Worm (Caenorhabditis elegans) whole organism, late embryonic: ENCODE results near the gene Y53C12A.10.
A peak's percentile ranks its signal among the peaks of the same experiment; 100 is the strongest.

Source experiments
- K09A11.1 ChIP-seq: sonication (generic microtip); optimal IDR thresholded peaks from 2 replicates; lab custom pipeline; 2017; ENCODE audit warnings: antibody characterized with exemption, mild to moderate bottlenecking, missing genetic modification characterization, missing compliant biosample characterization; ENCODE audit not compliant: insufficient read depth
- T23F11.4 ChIP-seq: fragments of 200-800 bp; sonication (Bioruptor generic); optimal IDR thresholded peaks from 2 replicates; lab custom pipeline; 2018; ENCODE audit warnings: mild to moderate bottlenecking, missing genetic modification characterization, missing compliant biosample characterization
- Y22D7AL.16 ChIP-seq: sonication (generic microtip); optimal IDR thresholded peaks from 2 replicates; lab custom pipeline; 2016; ENCODE audit warnings: missing genetic modification characterization, missing compliant biosample characterization
- ahr-1 ChIP-seq: sonication (generic microtip); optimal IDR thresholded peaks from 2 replicates; lab custom pipeline; 2016; ENCODE audit warnings: missing genetic modification characterization, missing compliant biosample characterization
- ceh-19 ChIP-seq: fragments of 200-800 bp; sonication (Bioruptor generic); optimal IDR thresholded peaks from 2 replicates; lab custom pipeline; 2018; ENCODE audit warnings: mild to moderate bottlenecking, missing genetic modification characterization, missing compliant biosample characterization
- ceh-22 ChIP-seq: sonication (generic microtip); optimal IDR thresholded peaks from 2 replicates; lab custom pipeline; 2017; ENCODE audit warnings: missing biosample characterization, missing genetic modification characterization
- ceh-24 ChIP-seq: sonication (generic microtip); optimal IDR thresholded peaks from 2 replicates; lab custom pipeline; 2016; ENCODE audit warnings: mild to moderate bottlenecking, missing genetic modification characterization, missing compliant biosample characterization
- ceh-30 ChIP-seq: fragments of 150-350 bp; optimal IDR thresholded peaks from 2 replicates; lab custom pipeline; 2014; ENCODE audit warnings: missing biosample characterization, missing genetic modification characterization
- ceh-31 ChIP-seq: sonication (generic microtip); optimal IDR thresholded peaks from 2 replicates; lab custom pipeline; 2016; ENCODE audit warnings: missing genetic modification characterization, missing compliant biosample characterization
- ceh-45 ChIP-seq: fragments of 200-800 bp; sonication (Bioruptor generic); IDR thresholded peaks from 2 replicates; pipeline ENCODE4 v1.3.6; 2022; ENCODE audit warnings: missing genetic modification reagents, missing genetic modification characterization, missing compliant biosample characterization
- ceh-48 ChIP-seq: sonication (generic microtip); optimal IDR thresholded peaks from 2 replicates; lab custom pipeline; 2016; ENCODE audit warnings: missing genetic modification characterization, inconsistent platforms, missing compliant biosample characterization
- ceh-9 ChIP-seq: sonication (generic microtip); optimal IDR thresholded peaks from 2 replicates; lab custom pipeline; 2016; ENCODE audit warnings: mild to moderate bottlenecking, missing genetic modification characterization, inconsistent platforms, missing compliant biosample characterization
- che-1 ChIP-seq: sonication (generic microtip); optimal IDR thresholded peaks from 2 replicates; lab custom pipeline; 2016; ENCODE audit warnings: mild to moderate bottlenecking, missing genetic modification characterization, missing compliant biosample characterization
- dmd-4 ChIP-seq: sonication (generic microtip); optimal IDR thresholded peaks from 2 replicates; lab custom pipeline; 2016; ENCODE audit warnings: borderline replicate concordance, missing genetic modification characterization, missing compliant biosample characterization
- dve-1 ChIP-seq: sonication (generic microtip); optimal IDR thresholded peaks from 2 replicates; lab custom pipeline; 2017; ENCODE audit warnings: antibody characterized with exemption, mild to moderate bottlenecking, missing genetic modification characterization, missing compliant biosample characterization
- elt-2 ChIP-seq: sonication (generic microtip); optimal IDR thresholded peaks from 2 replicates; lab custom pipeline; 2016; ENCODE audit warnings: missing genetic modification reagents, missing genetic modification characterization, missing compliant biosample characterization
- elt-4 ChIP-seq: sonication (generic microtip); optimal IDR thresholded peaks from 2 replicates; lab custom pipeline; 2016; ENCODE audit warnings: missing genetic modification characterization, missing compliant biosample characterization
- ets-4 ChIP-seq: sonication (generic microtip); optimal IDR thresholded peaks from 2 replicates; lab custom pipeline; 2016; ENCODE audit warnings: missing genetic modification characterization, missing compliant biosample characterization
- fkh-6 ChIP-seq: sonication (generic microtip); optimal IDR thresholded peaks from 2 replicates; lab custom pipeline; 2016; ENCODE audit warnings: missing genetic modification characterization, missing compliant biosample characterization
- hlh-30 ChIP-seq: sonication (generic microtip); optimal IDR thresholded peaks from 2 replicates; lab custom pipeline; 2017; ENCODE audit warnings: antibody characterized with exemption, missing genetic modification characterization, missing compliant biosample characterization; ENCODE audit not compliant: insufficient read depth
- hlh-8 ChIP-seq: sonication (generic microtip); optimal IDR thresholded peaks from 2 replicates; lab custom pipeline; 2016; ENCODE audit warnings: missing genotype, missing genetic modification characterization, missing compliant biosample characterization
- madf-2 ChIP-seq: sonication (generic microtip); optimal IDR thresholded peaks from 2 replicates; lab custom pipeline; 2017; ENCODE audit warnings: missing genetic modification characterization, missing compliant biosample characterization
- nfya-1 ChIP-seq: sonication (generic microtip); optimal IDR thresholded peaks from 2 replicates; lab custom pipeline; 2017; ENCODE audit warnings: missing genetic modification characterization, mild to moderate bottlenecking, missing compliant biosample characterization, antibody characterized with exemption, moderate library complexity
- nhr-232 ChIP-seq: sonication (generic microtip); optimal IDR thresholded peaks from 2 replicates; lab custom pipeline; 2016; ENCODE audit warnings: missing genetic modification characterization, missing compliant biosample characterization
- npax-4 ChIP-seq: sonication (generic microtip); optimal IDR thresholded peaks from 2 replicates; lab custom pipeline; 2016; ENCODE audit warnings: missing genetic modification characterization, missing compliant biosample characterization
- pat-9 ChIP-seq: fragments of 200-800 bp; sonication (Bioruptor generic); optimal IDR thresholded peaks from 2 replicates; lab custom pipeline; 2018; ENCODE audit warnings: mild to moderate bottlenecking, missing genetic modification characterization, moderate library complexity, missing compliant biosample characterization
- pax-1 ChIP-seq: fragments of 150-350 bp; optimal IDR thresholded peaks from 2 replicates; lab custom pipeline; 2014; ENCODE audit warnings: missing biosample characterization, missing genetic modification characterization
- pha-2 ChIP-seq: sonication (generic microtip); optimal IDR thresholded peaks from 2 replicates; lab custom pipeline; 2017; ENCODE audit warnings: mild to moderate bottlenecking, missing genetic modification characterization, missing compliant biosample characterization
- ref-2 ChIP-seq: sonication (generic microtip); optimal IDR thresholded peaks from 2 replicates; lab custom pipeline; 2016; ENCODE audit warnings: missing genetic modification characterization, missing compliant biosample characterization
- rnt-1 ChIP-seq: sonication (generic microtip); optimal IDR thresholded peaks from 2 replicates; lab custom pipeline; 2016; ENCODE audit warnings: missing genetic modification characterization, missing compliant biosample characterization
- sox-2 ChIP-seq: fragments of 200-800 bp; sonication (Bioruptor generic); IDR thresholded peaks from 2 replicates; pipeline ENCODE4 v1.3.6; 2022; ENCODE audit warnings: missing genetic modification reagents, missing genetic modification characterization, missing compliant biosample characterization
- sox-4 ChIP-seq: sonication (generic microtip); optimal IDR thresholded peaks from 2 replicates; lab custom pipeline; 2017; ENCODE audit warnings: mild to moderate bottlenecking, missing genetic modification characterization, inconsistent platforms, missing compliant biosample characterization
- syd-9 ChIP-seq: sonication (generic microtip); optimal IDR thresholded peaks from 2 replicates; lab custom pipeline; 2016; ENCODE audit warnings: mild to moderate bottlenecking, missing genetic modification characterization, moderate library complexity, missing compliant biosample characterization
- tbx-2 ChIP-seq: sonication (generic microtip); optimal IDR thresholded peaks from 2 replicates; lab custom pipeline; 2016; ENCODE audit warnings: missing genetic modification characterization, missing compliant biosample characterization
- ttx-3 ChIP-seq: sonication (generic microtip); optimal IDR thresholded peaks from 2 replicates; lab custom pipeline; 2016; ENCODE audit warnings: missing genetic modification reagents, missing genetic modification characterization, missing compliant biosample characterization
- unc-42 ChIP-seq: sonication (generic microtip); optimal IDR thresholded peaks from 2 replicates; lab custom pipeline; 2016; ENCODE audit warnings: missing genotype, missing genetic modification characterization, missing compliant biosample characterization
- unc-55 ChIP-seq: sonication (generic microtip); optimal IDR thresholded peaks from 2 replicates; lab custom pipeline; 2017; ENCODE audit warnings: missing biosample characterization, missing genetic modification reagents, missing genetic modification characterization
- unc-86 ChIP-seq: sonication (generic microtip); optimal IDR thresholded peaks from 2 replicates; lab custom pipeline; 2016; ENCODE audit warnings: missing genetic modification characterization, missing compliant biosample characterization
- zip-5 ChIP-seq: sonication (generic microtip); optimal IDR thresholded peaks from 2 replicates; lab custom pipeline; 2016; ENCODE audit warnings: missing genetic modification characterization, missing compliant biosample characterization
- ztf-16 ChIP-seq: sonication (generic microtip); optimal IDR thresholded peaks from 2 replicates; lab custom pipeline; 2017; ENCODE audit warnings: missing genetic modification characterization, missing compliant biosample characterization

The Y53C12A.10 gene

DNA sequence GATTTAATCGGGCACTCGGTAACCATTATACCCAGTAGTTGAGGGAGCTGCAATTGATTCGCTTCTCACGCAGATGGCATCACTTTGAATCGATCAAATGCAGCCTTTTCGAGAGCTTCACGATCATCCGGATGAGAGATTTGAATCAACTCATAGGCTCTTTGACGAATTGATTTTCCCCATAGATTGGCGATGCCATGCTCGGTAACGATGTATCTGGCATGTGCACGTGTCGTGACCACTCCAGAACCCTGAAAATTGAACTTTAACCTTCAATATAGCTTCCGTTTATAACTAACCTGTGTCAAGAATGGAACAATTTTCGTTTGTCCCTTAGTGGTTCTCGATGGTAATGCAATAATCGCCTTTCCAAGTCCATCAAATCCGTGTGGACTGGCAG lies 20.5 kb downstream of the Y53C12A.10 start:
- TF ChIP-seq nhr-232 (tag; lab: Kevin White, UChicago) (no peak), hlh-30 (tag; lab: Kevin White, UChicago) (no peak), nfya-1 (tag; lab: Kevin White, UChicago) (no peak), unc-55 (no peak), tbx-2 (tag; lab: Kevin White, UChicago) (no peak), ttx-3 (tag; lab: Kevin White, UChicago) (no peak), unc-86 (tag; lab: Kevin White, UChicago) (no peak)

DNA sequence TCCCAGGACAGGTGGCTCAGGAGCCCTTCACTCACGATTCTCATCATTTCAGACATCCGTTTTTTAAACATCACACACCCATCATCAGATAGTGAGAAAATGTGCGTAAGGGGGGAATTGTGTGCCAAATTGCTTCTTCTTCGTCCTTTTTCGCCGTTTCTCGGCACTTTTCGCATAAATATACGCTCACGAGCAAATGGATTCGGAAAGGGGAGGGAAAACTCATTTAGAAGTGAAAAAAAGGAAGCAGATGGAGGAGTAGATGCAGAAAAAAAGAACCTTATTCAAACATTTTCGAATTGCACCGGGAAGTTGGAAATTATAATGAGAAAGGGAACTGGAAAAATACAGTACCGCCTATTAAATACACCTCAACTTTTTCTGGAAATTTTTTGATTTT lies 22.6 kb downstream of the Y53C12A.10 start:
- no peak for TF ChIP-seq zip-5 (tag; lab: Kevin White, UChicago)
- TF ChIP-seq unc-42 (tag; lab: Kevin White, UChicago): peak; percentile 50
- no peak for TF ChIP-seq pat-9 (tag; lab: Kevin White, UChicago)
- TF ChIP-seq rnt-1 (tag; lab: Kevin White, UChicago): no peak

DNA sequence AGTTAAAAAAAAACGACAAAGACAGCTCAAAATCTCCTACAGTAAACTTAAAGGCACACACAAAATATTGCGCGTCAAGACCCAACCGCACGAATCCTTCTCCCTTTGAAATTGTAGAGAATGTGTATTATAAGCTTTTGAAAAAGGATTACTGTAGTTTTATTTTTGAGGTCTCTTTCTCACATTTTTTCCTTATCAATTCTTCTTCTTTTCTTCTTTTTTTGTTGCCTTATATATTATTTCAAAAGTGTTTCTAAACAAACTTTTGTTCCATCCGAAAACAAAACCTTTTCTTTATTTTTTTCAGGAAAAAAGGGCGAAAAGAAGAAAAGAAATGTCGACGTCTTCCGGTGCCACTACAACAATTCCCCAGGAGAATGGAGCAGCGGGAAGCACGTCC lies 24.2 kb downstream of the Y53C12A.10 start, which contains the start of gene ZK1320.13:
TSS of gene ZK1320.13 (plus strand) at position 301 of the 400 bp plus-strand sequence.
- no peak for TF ChIP-seq syd-9 (tag; lab: Kevin White, UChicago)
- no peak for TF ChIP-seq ceh-19
- no peak for TF ChIP-seq zip-5 (tag; lab: Kevin White, UChicago)
- TF ChIP-seq Y22D7AL.16 (tag; lab: Kevin White, UChicago): no peak
- no peak for TF ChIP-seq tbx-2 (tag; lab: Kevin White, UChicago)
- TF ChIP-seq ceh-30 (tag; lab: Kevin White, UChicago): no peak
- TF ChIP-seq nhr-232 (tag; lab: Kevin White, UChicago): no peak
- no peak for TF ChIP-seq ztf-16 (tag; lab: Kevin White, UChicago)
- no peak for TF ChIP-seq rnt-1 (tag; lab: Kevin White, UChicago)
- no peak for TF ChIP-seq dve-1
- TF ChIP-seq che-1 (tag; lab: Kevin White, UChicago): no peak
- TF ChIP-seq sox-4: no peak
- no peak for TF ChIP-seq ceh-31 (tag; lab: Kevin White, UChicago)
- no peak for TF ChIP-seq ceh-24 (tag; lab: Kevin White, UChicago)
- no peak for TF ChIP-seq hlh-30 (tag; lab: Kevin White, UChicago)
- TF ChIP-seq ahr-1 (tag; lab: Kevin White, UChicago): no peak

DNA sequence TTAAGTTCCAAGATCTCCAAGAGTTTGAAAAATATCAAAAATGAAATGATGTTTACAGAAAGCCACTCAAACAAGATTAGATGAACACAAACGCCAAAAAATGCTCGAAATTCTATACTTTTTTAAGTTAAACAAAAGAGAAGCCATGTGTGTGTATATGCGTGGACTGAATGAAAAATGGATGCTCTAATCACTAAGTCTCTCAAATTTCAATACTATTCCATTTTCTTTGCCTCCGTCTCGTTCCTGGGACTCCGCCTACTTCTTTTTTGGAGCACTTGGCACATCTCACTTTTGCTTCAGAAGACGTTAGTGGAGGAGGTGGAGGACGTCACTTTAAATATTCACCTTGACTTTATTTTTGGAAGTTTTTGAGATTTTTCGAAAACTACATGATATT lies 24.8 kb downstream of the Y53C12A.10 start:
- TF ChIP-seq ref-2: no peak
- TF ChIP-seq ets-4 (tag; lab: Kevin White, UChicago): no peak
- TF ChIP-seq ceh-45 (GFP tag; lab: Robert Waterston, UW): no peak
- no peak for TF ChIP-seq hlh-8
- TF ChIP-seq rnt-1 (tag; lab: Kevin White, UChicago): no peak
- no peak for TF ChIP-seq hlh-30 (tag; lab: Kevin White, UChicago)
- no peak for TF ChIP-seq sox-2 (GFP tag; lab: Robert Waterston, UW)
- TF ChIP-seq dmd-4 (tag; lab: Kevin White, UChicago): no peak
- no peak for TF ChIP-seq madf-2
- no peak for TF ChIP-seq unc-86 (tag; lab: Kevin White, UChicago)
- TF ChIP-seq ceh-22 (tag; lab: Kevin White, UChicago): no peak
- no peak for TF ChIP-seq fkh-6 (tag; lab: Kevin White, UChicago)
- no peak for TF ChIP-seq elt-2 (tag; lab: Kevin White, UChicago)
- no peak for TF ChIP-seq syd-9 (tag; lab: Kevin White, UChicago)
- TF ChIP-seq ceh-9 (tag; lab: Kevin White, UChicago): no peak
- TF ChIP-seq ceh-48 (tag; lab: Kevin White, UChicago): no peak

DNA sequence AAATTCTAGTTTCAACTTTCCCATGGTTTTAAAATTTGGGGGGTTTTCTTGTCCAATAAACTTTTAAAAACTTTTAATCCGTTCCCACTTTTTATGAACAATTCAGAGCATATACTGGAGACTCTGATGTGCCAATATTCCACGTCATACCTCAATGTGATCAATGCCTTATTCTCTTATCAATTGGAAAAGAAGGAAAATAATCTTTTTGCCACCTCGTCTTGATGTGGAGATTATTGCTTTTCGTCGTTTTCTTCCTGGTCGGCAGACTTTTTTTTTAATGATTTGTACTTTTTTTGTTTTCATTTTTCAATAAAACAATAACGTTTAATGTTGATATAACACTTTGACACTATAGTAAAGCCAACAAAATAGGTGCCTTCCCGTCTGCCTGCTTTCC lies 27.2 kb downstream of the Y53C12A.10 start:
- TF ChIP-seq T23F11.4 (GFP tag; lab: Kevin White, UChicago) (no peak), ceh-31 (tag; lab: Kevin White, UChicago) (no peak), madf-2 (no peak), hlh-8 (no peak), pha-2 (no peak), ref-2 (no peak), ceh-48 (tag; lab: Kevin White, UChicago) (no peak), K09A11.1 (tag; lab: Kevin White, UChicago) (no peak), ceh-22 (tag; lab: Kevin White, UChicago) (no peak), elt-4 (no peak), unc-42 (tag; lab: Kevin White, UChicago) (no peak), npax-4 (no peak), rnt-1 (tag; lab: Kevin White, UChicago) (no peak), pax-1 (no peak)
- TF ChIP-seq, all 69 proteins: peak for 0
